Fruit fly (Drosophila melanogaster): ENCODE results near the gene ValRS-m.

The ValRS-m gene

dm6 chr3L:9011485-9012389, 47.2 kb upstream of the ValRS-m start (continued):
- TF ChIP-seq Dip2 (GFP tag; IDR thresholded peaks at IDR 0.05) (no peak), CG12299 (tag; optimal IDR thresholded peaks at IDR 0.05) (no peak), CG6272 (GFP tag; IDR thresholded peaks at IDR 0.05) (peak; percentile 55; the same call in 1 of the 2 replicates), Xrp1 (GFP tag; IDR thresholded peaks at IDR 0.05) (peak; percentile 93), z (GFP tag; IDR thresholded peaks at IDR 0.05) (peak; percentile 48; the same call in 1 of the 3 replicates), E2f2 (GFP tag; IDR thresholded peaks at IDR 0.05) (peak; percentile 48; the same call in 1 of the 2 replicates), CG3838 (GFP tag; optimal IDR thresholded peaks at IDR 0.05) (no peak), CG30020 (tag; optimal IDR thresholded peaks at IDR 0.05) (no peak), CG16779 (GFP tag; IDR thresholded peaks at IDR 0.05) (no peak), unpg (GFP tag; optimal IDR thresholded peaks at IDR 0.05) (peak; percentile 73), cwo (GFP tag; optimal IDR thresholded peaks at IDR 0.05) (no peak), gcm2 (GFP tag; optimal IDR thresholded peaks at IDR 0.05) (peak; percentile 15), Myb (GFP tag; optimal IDR thresholded peaks at IDR 0.05) (peak; percentile 46), sens (GFP tag) (peak; percentile 98), trem (tag; optimal IDR thresholded peaks at IDR 0.05) (peak; percentile 78), CG8478 (optimal IDR thresholded peaks at IDR 0.05) (no peak), Gug (GFP tag; IDR thresholded peaks at IDR 0.05) (peak; percentile 57; the same call in 2 of the 4 replicates), Camta (GFP tag; optimal IDR thresholded peaks at IDR 0.05) (peak; percentile 85), br (optimal IDR thresholded peaks at IDR 0.05) (no peak), onecut (GFP tag; IDR thresholded peaks at IDR 0.05) (peak; percentile 71), kni (GFP tag; optimal IDR thresholded peaks at IDR 0.05) (peak; percentile 56), CG12155 (GFP tag; optimal IDR thresholded peaks at IDR 0.05) (peak; percentile 49), phol (tag; optimal IDR thresholded peaks at IDR 0.05) (peak; percentile 82), HmgZ (tag; optimal IDR thresholded peaks at IDR 0.05) (peak; percentile 17), trh (GFP tag; optimal IDR thresholded peaks at IDR 0.05) (peak; percentile 21), Sin3A (optimal IDR thresholded peaks at IDR 0.05) (no peak), nerfin-2 (GFP tag; IDR thresholded peaks at IDR 0.05; ENCODE audit: partially characterized antibody) (no peak), tll (GFP tag; optimal IDR thresholded peaks at IDR 0.05) (peak in 1 of 2 experiments; percentile 16), CHES-1-like (GFP tag; optimal IDR thresholded peaks at IDR 0.05) (peak; percentile 37), Elba2 (GFP tag; optimal IDR thresholded peaks at IDR 0.05) (peak; percentile 24), Nf-YA (GFP tag; IDR thresholded peaks at IDR 0.05) (peak; percentile 48; the same call in 1 of the 2 replicates), lov (optimal IDR thresholded peaks at IDR 0.05) (no peak), lov (GFP tag; IDR thresholded peaks at IDR 0.05) (peak; percentile 94), CG30431 (GFP tag; optimal IDR thresholded peaks at IDR 0.05) (peak; percentile 71), CG6683 (GFP tag; optimal IDR thresholded peaks at IDR 0.05) (no peak), CG3995 (GFP tag; optimal IDR thresholded peaks at IDR 0.05) (no peak), al (GFP tag; IDR thresholded peaks at IDR 0.05) (no peak), E2f1 (GFP tag; IDR thresholded peaks at IDR 0.05) (peak; percentile 72), CG8944 (GFP tag; optimal IDR thresholded peaks at IDR 0.05) (peak; percentile 68), Hmr (GFP tag; optimal IDR thresholded peaks at IDR 0.05) (no peak), wor (GFP tag; IDR thresholded peaks at IDR 0.05) (peak; percentile 67), sug (tag; optimal IDR thresholded peaks at IDR 0.05) (no peak), CG15479 (GFP tag; optimal IDR thresholded peaks at IDR 0.05) (no peak), tgo (GFP tag; IDR thresholded peaks at IDR 0.05) (peak; percentile 68), fd96Cb (tag; optimal IDR thresholded peaks at IDR 0.05) (peak; percentile 82), Kr (GFP tag; optimal IDR thresholded peaks at IDR 0.05) (no peak), HHEX (GFP tag; optimal IDR thresholded peaks at IDR 0.05) (peak; percentile 38), Optix (GFP tag; IDR thresholded peaks at IDR 0.05) (peak; percentile 70; the same call in 1 of the 3 replicates), Lhr (GFP tag; optimal IDR thresholded peaks at IDR 0.05) (peak; percentile 36), CG3847 (GFP tag; IDR thresholded peaks at IDR 0.05) (peak; percentile 27; the same call in 1 of the 2 replicates)

Data from whole organism, embryonic.